Fruit fly (Drosophila melanogaster) whole organism, wandering third instar larva: ENCODE measurements around the gene HisCl1.

Experiments
- Myc ChIP-seq: fragments of >200 bp; optimal IDR thresholded peaks from 2 replicates; lab custom pipeline; 2017
- N ChIP-seq: fragments of >200 bp; optimal IDR thresholded peaks from 2 replicates; lab custom pipeline; 2018; ENCODE audit warnings: missing biosample characterization, missing external identifiers, missing genetic modification characterization
- OdsH ChIP-seq: fragments of 200-800 bp; sonication (Bioruptor generic); optimal IDR thresholded peaks from 2 replicates; lab custom pipeline; 2016; ENCODE audit warnings: missing biosample characterization, mild to moderate bottlenecking, missing genetic modification characterization
- dmrt93B ChIP-seq: fragments of 200-800 bp; sonication (Bioruptor generic); optimal IDR thresholded peaks from 2 replicates; lab custom pipeline; 2018; ENCODE audit warnings: missing biosample characterization, mild to moderate bottlenecking, missing genetic modification characterization
- ey ChIP-seq: fragments of 200-800 bp; sonication (Bioruptor generic); optimal IDR thresholded peaks from 2 replicates; lab custom pipeline; 2016; ENCODE audit warnings: missing biosample characterization, missing genetic modification characterization
- h ChIP-seq: fragments of 200-800 bp; sonication (Bioruptor generic); optimal IDR thresholded peaks from 3 replicates; lab custom pipeline; 2016; ENCODE audit warnings: missing biosample characterization, mild to moderate bottlenecking, missing genetic modification characterization
- psq ChIP-seq: fragments of 200-800 bp; sonication (Bioruptor generic); optimal IDR thresholded peaks from 3 replicates; lab custom pipeline; 2017; ENCODE audit warnings: missing biosample characterization, mild to moderate bottlenecking, missing genetic modification characterization, moderate library complexity
- usp ChIP-seq: fragments of >200 bp; optimal IDR thresholded peaks from 2 replicates; lab custom pipeline; 2017; ENCODE audit warnings: missing biosample characterization, missing genetic modification characterization

DNA sequence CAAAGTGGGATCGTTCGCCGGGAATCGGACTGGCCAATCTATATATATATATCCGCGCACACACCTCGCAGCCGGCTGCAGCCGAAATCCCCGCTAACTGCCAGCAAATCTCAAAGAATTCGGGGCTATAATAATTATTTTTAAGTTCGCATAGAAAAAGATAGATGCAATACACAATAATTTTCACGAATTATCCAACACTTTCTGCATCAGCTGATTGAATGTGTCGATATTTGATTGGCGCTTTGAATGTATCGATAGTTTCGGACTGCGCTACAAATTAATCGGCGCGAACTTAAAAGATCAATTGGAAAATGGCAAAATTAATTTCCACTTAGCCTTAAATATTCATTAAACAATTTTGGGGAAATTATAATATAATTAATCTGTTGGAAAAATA, 9.8 kb downstream of the HisCl1 start, which contains the start of gene Sbf:
- TF ChIP-seq ey (GFP tag; lab: Kevin White, UChicago) (no peak), Myc (lab: Kevin White, UChicago) (no peak), OdsH (GFP tag; lab: Kevin White, UChicago) (no peak), h (GFP tag; lab: Kevin White, UChicago) (no peak), dmrt93B (GFP tag; lab: Kevin White, UChicago) (no peak), psq (GFP tag; lab: Kevin White, UChicago) (no peak), N (GFP tag; lab: Kevin White, UChicago) (no peak), usp (GFP tag; lab: Kevin White, UChicago) (no peak)
